Fruit fly (Drosophila melanogaster): ENCODE data around the gene CG1801.

Gene CG1801

DNA sequence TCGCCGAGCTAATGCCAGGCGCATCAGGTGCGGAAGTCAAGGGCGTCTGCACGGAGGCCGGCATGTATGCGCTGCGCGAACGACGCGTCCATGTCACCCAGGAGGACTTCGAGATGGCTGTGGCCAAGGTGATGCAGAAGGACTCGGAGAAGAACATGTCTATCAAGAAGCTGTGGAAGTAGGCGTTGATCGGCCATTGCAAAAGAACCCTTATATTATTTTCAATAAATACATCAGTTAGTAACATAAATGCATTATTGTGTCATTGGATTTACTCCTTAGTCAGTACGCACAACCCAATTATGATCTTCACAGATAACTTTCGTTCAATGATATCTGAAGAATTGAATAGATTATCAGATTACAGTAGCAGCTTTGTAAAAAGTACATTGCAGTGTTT, at the start of gene CG1801:
Gene CG1801, minus strand, starts transcription at position 101 of the 400 bp plus-strand sequence.
- TF ChIP-seq CG16779 (tag; optimal IDR thresholded peaks at IDR 0.05) (no peak), CG34406 (GFP tag; optimal IDR thresholded peaks at IDR 0.05) (no peak), salr (GFP tag; optimal IDR thresholded peaks at IDR 0.05) (no peak), eg (GFP tag; IDR thresholded peaks at IDR 0.05) (no peak), CG7368 (GFP tag; optimal IDR thresholded peaks at IDR 0.05) (no peak), Ets96B (tag; optimal IDR thresholded peaks at IDR 0.05) (no peak), Blimp-1 (GFP tag; optimal IDR thresholded peaks at IDR 0.05) (no peak), pdm3 (GFP tag; optimal IDR thresholded peaks at IDR 0.05) (no peak)

DNA sequence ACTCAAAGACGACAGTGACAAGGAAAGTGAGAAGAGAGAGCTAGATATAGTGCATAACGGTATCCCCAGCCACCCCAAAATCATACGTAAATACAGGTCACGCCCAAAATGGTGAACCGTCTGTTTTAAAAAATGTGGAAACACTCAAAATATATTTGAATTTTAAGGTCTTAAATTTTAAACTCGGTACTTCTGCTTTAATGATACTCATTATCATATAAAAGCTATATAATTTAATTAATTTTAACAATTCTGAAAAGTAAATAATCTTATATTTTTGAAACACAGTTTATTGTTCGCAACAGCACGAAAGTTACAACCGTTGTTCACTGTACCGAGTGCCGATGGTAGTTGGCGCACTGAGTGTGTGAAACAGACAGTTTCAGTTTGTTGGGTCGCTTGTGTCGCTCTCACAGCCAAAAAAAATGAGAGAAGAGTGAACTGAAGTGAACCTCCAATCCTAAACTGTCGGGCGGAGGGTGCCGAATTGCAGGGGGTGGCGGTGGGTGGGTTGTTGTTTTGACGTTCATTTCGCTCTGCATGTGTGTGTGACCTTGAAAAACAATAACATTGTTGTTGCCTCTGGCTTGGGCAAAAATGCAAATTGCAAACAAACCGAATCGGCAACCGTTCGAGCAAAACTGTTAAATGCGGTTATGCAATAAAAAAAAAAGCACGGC, 49.1 kb upstream of the CG1801 start:
- TF ChIP-seq CG10669 (GFP tag; optimal IDR thresholded peaks at IDR 0.05) (peak; percentile 71), CG3919 (GFP tag; optimal IDR thresholded peaks at IDR 0.05) (peak; percentile 79), spab (GFP tag; optimal IDR thresholded peaks at IDR 0.05) (peak; percentile 63), CG4318 (GFP tag; optimal IDR thresholded peaks at IDR 0.05) (peak; percentile 91), CG6792 (GFP tag; optimal IDR thresholded peaks at IDR 0.05) (peak; percentile 75), CG34406 (GFP tag; optimal IDR thresholded peaks at IDR 0.05) (peak; percentile 78), CG31627 (GFP tag; optimal IDR thresholded peaks at IDR 0.05) (peak; percentile 42), Eip93F (GFP tag; optimal IDR thresholded peaks at IDR 0.05) (peak; percentile 71), Eip75B (GFP tag; optimal IDR thresholded peaks at IDR 0.05) (peak; percentile 6), OdsH (GFP tag; optimal IDR thresholded peaks at IDR 0.05) (peak; percentile 86), CG8632 (GFP tag; optimal IDR thresholded peaks at IDR 0.05) (peak; percentile 61), eg (GFP tag; IDR thresholded peaks at IDR 0.05) (peak; percentile 82), Ets21C (GFP tag; optimal IDR thresholded peaks at IDR 0.05) (peak; percentile 26), ss (GFP tag; optimal IDR thresholded peaks at IDR 0.05) (peak; percentile 63 to 76), Sox14 (GFP tag; optimal IDR thresholded peaks at IDR 0.05) (peak; percentile 28), Sox102F (GFP tag; optimal IDR thresholded peaks at IDR 0.05) (peak; percentile 72), dsx (GFP tag; optimal IDR thresholded peaks at IDR 0.05; ENCODE audit: poor library complexity, severe bottlenecking) (peak; percentile 69), CG7368 (GFP tag; optimal IDR thresholded peaks at IDR 0.05) (peak; percentile 64), Lpt (GFP tag; optimal IDR thresholded peaks at IDR 0.05) (peak; percentile 80), Sox15 (GFP tag; optimal IDR thresholded peaks at IDR 0.05) (peak; percentile 73), fd85E (GFP tag; optimal IDR thresholded peaks at IDR 0.05) (no peak), CG9139 (GFP tag; optimal IDR thresholded peaks at IDR 0.05) (peak; percentile 54), salr (GFP tag; optimal IDR thresholded peaks at IDR 0.05) (peak; percentile 2 to 71), CG6163 (GFP tag; IDR thresholded peaks at IDR 0.05) (peak; percentile 79), CG10631 (GFP tag; optimal IDR thresholded peaks at IDR 0.05) (peak; percentile 78), CG6808 (GFP tag; optimal IDR thresholded peaks at IDR 0.05) (peak; percentile 67), cyc (GFP tag; optimal IDR thresholded peaks at IDR 0.05) (peak; percentile 48), Met (GFP tag; optimal IDR thresholded peaks at IDR 0.05) (peak; percentile 56), Ets96B (tag; optimal IDR thresholded peaks at IDR 0.05) (peak; percentile 74), dac (GFP tag; optimal IDR thresholded peaks at IDR 0.05) (peak; percentile 85), topi (GFP tag; optimal IDR thresholded peaks at IDR 0.05) (peak; percentile 66), achi (GFP tag; optimal IDR thresholded peaks at IDR 0.05) (peak; percentile 74), Hr38 (GFP tag; optimal IDR thresholded peaks at IDR 0.05) (no peak), vri (GFP tag; optimal IDR thresholded peaks at IDR 0.05) (peak; percentile 48), Smox (GFP tag; optimal IDR thresholded peaks at IDR 0.05) (peak; percentile 66), net (GFP tag; optimal IDR thresholded peaks at IDR 0.05) (peak; percentile 84), CG15336 (GFP tag; IDR thresholded peaks at IDR 0.05) (peak; percentile 94), Blimp-1 (GFP tag; optimal IDR thresholded peaks at IDR 0.05) (peak; percentile 57), CG3032 (tag; optimal IDR thresholded peaks at IDR 0.05) (peak; percentile 66), CG6854 (GFP tag; optimal IDR thresholded peaks at IDR 0.05) (peak; percentile 62), CG1621 (tag; optimal IDR thresholded peaks at IDR 0.05) (peak; percentile 57), CG6276 (GFP tag; optimal IDR thresholded peaks at IDR 0.05) (no peak), acj6 (GFP tag; optimal IDR thresholded peaks at IDR 0.05) (peak; percentile 81), CG8319 (GFP tag; optimal IDR thresholded peaks at IDR 0.05) (peak; percentile 43), CG16779 (tag; optimal IDR thresholded peaks at IDR 0.05) (peak; percentile 81), Eip78C (GFP tag) (peak; percentile 94)
